Fruit fly (Drosophila melanogaster) whole organism, prepupa: ENCODE data around the gene CG14132.

Source experiments
- Blimp-1 ChIP-seq: fragments of 200-800 bp; sonication (Bioruptor generic); optimal IDR thresholded peaks from 3 replicates; lab custom pipeline; 2017; ENCODE audit warnings: missing biosample characterization, missing genetic modification characterization, mild to moderate bottlenecking, moderate library complexity, missing genetic modification reagents
- CG10631 ChIP-seq: fragments of 200-800 bp; sonication (Bioruptor generic); optimal IDR thresholded peaks from 2 replicates; lab custom pipeline; 2016; ENCODE audit warnings: missing biosample characterization, missing genetic modification characterization
- CG15336 ChIP-seq: fragments of 200-800 bp; sonication (Bioruptor generic); IDR thresholded peaks from 2 replicates; pipeline ENCODE4 v1.3.6; 2022; ENCODE audit warnings: missing biosample characterization, missing genetic modification characterization
- CG1621 ChIP-seq: fragments of 200-800 bp; sonication (Bioruptor generic); optimal IDR thresholded peaks from 3 replicates; lab custom pipeline; 2018; ENCODE audit warnings: missing biosample characterization, mild to moderate bottlenecking, missing genetic modification characterization
- CG16779 ChIP-seq: fragments of 200-800 bp; sonication (Bioruptor generic); optimal IDR thresholded peaks from 3 replicates; lab custom pipeline; 2017; ENCODE audit warnings: missing biosample characterization, mild to moderate bottlenecking, missing genetic modification characterization
- CG3032 ChIP-seq: fragments of 200-800 bp; optimal IDR thresholded peaks from 2 replicates; lab custom pipeline; 2019; ENCODE audit warnings: missing biosample characterization, mild to moderate bottlenecking, missing genetic modification characterization, moderate library complexity
- CG31627 ChIP-seq: fragments of 200-800 bp; sonication (Bioruptor generic); optimal IDR thresholded peaks from 3 replicates; lab custom pipeline; 2016; ENCODE audit warnings: missing biosample characterization, missing genetic modification characterization
- CG34406 ChIP-seq: fragments of 200-800 bp; sonication (Bioruptor generic); optimal IDR thresholded peaks from 3 replicates; lab custom pipeline; 2016; ENCODE audit warnings: missing biosample characterization, missing genetic modification characterization
- CG3919 ChIP-seq: fragments of 200-800 bp; sonication (Bioruptor generic); optimal IDR thresholded peaks from 3 replicates; lab custom pipeline; 2016; ENCODE audit warnings: missing biosample characterization, missing genetic modification characterization
- CG4318 ChIP-seq: fragments of 200-800 bp; sonication (Bioruptor generic); optimal IDR thresholded peaks from 3 replicates; lab custom pipeline; 2017; ENCODE audit warnings: missing biosample characterization, mild to moderate bottlenecking, missing genetic modification characterization
- CG6163 ChIP-seq: fragments of 200-800 bp; sonication (Bioruptor generic); IDR thresholded peaks from 3 replicates; pipeline ENCODE4 v1.3.6; 2022; ENCODE audit warnings: missing biosample characterization, missing genetic modification characterization
- CG6792 ChIP-seq: fragments of 200-800 bp; sonication (Bioruptor generic); optimal IDR thresholded peaks from 3 replicates; lab custom pipeline; 2016; ENCODE audit warnings: missing biosample characterization, missing genetic modification characterization
- CG6854 ChIP-seq: fragments of 200-800 bp; sonication (Bioruptor generic); optimal IDR thresholded peaks from 2 replicates; lab custom pipeline; 2017; ENCODE audit warnings: missing biosample characterization, mild to moderate bottlenecking, missing genetic modification characterization
- CG7368 ChIP-seq: fragments of 200-800 bp; sonication (Bioruptor generic); optimal IDR thresholded peaks from 3 replicates; lab custom pipeline; 2016; ENCODE audit warnings: missing biosample characterization, missing genetic modification characterization
- CG8319 ChIP-seq: fragments of 200-800 bp; sonication (Bioruptor generic); optimal IDR thresholded peaks from 3 replicates; lab custom pipeline; 2016; ENCODE audit warnings: missing biosample characterization, missing genetic modification characterization
- CG8632 ChIP-seq: fragments of 200-800 bp; sonication (Bioruptor generic); optimal IDR thresholded peaks from 3 replicates; lab custom pipeline; 2016; ENCODE audit warnings: missing biosample characterization, missing genetic modification characterization
- CG9139 ChIP-seq: fragments of 200-800 bp; sonication (Bioruptor generic); optimal IDR thresholded peaks from 3 replicates; lab custom pipeline; 2017; ENCODE audit warnings: missing biosample characterization, mild to moderate bottlenecking, missing genetic modification characterization
- Eip75B ChIP-seq: fragments of 200-800 bp; sonication (Bioruptor generic); optimal IDR thresholded peaks from 3 replicates; lab custom pipeline; 2016; ENCODE audit warnings: missing biosample characterization, missing genetic modification characterization
- Eip78C ChIP-seq: fragments of 200-800 bp; sonication (Bioruptor generic); peaks from one replicate; lab custom pipeline; 2016; ENCODE audit warnings: missing biosample characterization, missing genetic modification characterization
- Eip93F ChIP-seq: fragments of 200-800 bp; sonication (Bioruptor generic); optimal IDR thresholded peaks from 2 replicates; lab custom pipeline; 2016; ENCODE audit warnings: missing biosample characterization, mild to moderate bottlenecking, missing genetic modification characterization
- Hr38 ChIP-seq: sonication (Bioruptor generic); optimal IDR thresholded peaks from 2 replicates; lab custom pipeline; 2016; ENCODE audit warnings: missing biosample characterization, missing genetic modification characterization
- Hr39 ChIP-seq: fragments of 200-800 bp; sonication (Bioruptor generic); optimal IDR thresholded peaks from 2 replicates; lab custom pipeline; 2016; ENCODE audit warnings: missing biosample characterization, missing genetic modification characterization
- Hr4 ChIP-seq: fragments of 200-800 bp; sonication (Bioruptor generic); optimal IDR thresholded peaks from 3 replicates; lab custom pipeline; 2016; ENCODE audit warnings: missing biosample characterization, missing genetic modification characterization
- Lpt ChIP-seq: fragments of 200-800 bp; sonication (Bioruptor generic); optimal IDR thresholded peaks from 3 replicates; lab custom pipeline; 2016; ENCODE audit warnings: missing biosample characterization, missing genetic modification characterization
- Met ChIP-seq: fragments of 200-800 bp; sonication (Bioruptor generic); optimal IDR thresholded peaks from 3 replicates; lab custom pipeline; 2016; ENCODE audit warnings: missing biosample characterization, missing genetic modification characterization
- OdsH ChIP-seq: fragments of 200-800 bp; sonication (Bioruptor generic); optimal IDR thresholded peaks from 3 replicates; lab custom pipeline; 2016; ENCODE audit warnings: missing biosample characterization, missing genetic modification characterization
- Smox ChIP-seq: fragments of 200-800 bp; sonication (Bioruptor generic); optimal IDR thresholded peaks from 3 replicates; lab custom pipeline; 2016; ENCODE audit warnings: missing biosample characterization, missing genetic modification characterization
- Sox102F ChIP-seq: fragments of 200-800 bp; sonication (Bioruptor generic); optimal IDR thresholded peaks from 2 replicates; lab custom pipeline; 2016; ENCODE audit warnings: missing biosample characterization, mild to moderate bottlenecking, missing genetic modification characterization
- Sox14 ChIP-seq: fragments of 200-800 bp; sonication (Bioruptor generic); optimal IDR thresholded peaks from 3 replicates; lab custom pipeline; 2016; ENCODE audit warnings: missing biosample characterization, missing genetic modification characterization
- Sox15 ChIP-seq: fragments of 200-800 bp; sonication (Bioruptor generic); optimal IDR thresholded peaks from 3 replicates; lab custom pipeline; 2016; ENCODE audit warnings: missing biosample characterization, missing genetic modification characterization
- achi ChIP-seq: fragments of 200-800 bp; sonication (Bioruptor generic); optimal IDR thresholded peaks from 3 replicates; lab custom pipeline; 2016; ENCODE audit warnings: missing biosample characterization, missing genetic modification characterization
- cyc ChIP-seq: fragments of 200-800 bp; sonication (Bioruptor generic); optimal IDR thresholded peaks from 3 replicates; lab custom pipeline; 2016; ENCODE audit warnings: missing biosample characterization, missing genetic modification characterization
- dac ChIP-seq: fragments of 200-800 bp; sonication (Bioruptor generic); optimal IDR thresholded peaks from 2 replicates; lab custom pipeline; 2017; ENCODE audit warnings: missing biosample characterization, mild to moderate bottlenecking, missing genetic modification characterization
- dsx ChIP-seq: fragments of 200-800 bp; optimal IDR thresholded peaks from 3 replicates; lab custom pipeline; 2019; ENCODE audit warnings: missing biosample characterization, mild to moderate bottlenecking, missing genetic modification characterization, moderate library complexity; ENCODE audit not compliant: poor library complexity, severe bottlenecking
- eg ChIP-seq: fragments of 200-800 bp; sonication (Bioruptor generic); IDR thresholded peaks from 3 replicates; pipeline ENCODE4 v1.3.6; 2022; ENCODE audit warnings: missing biosample characterization, missing genetic modification characterization
- esn ChIP-seq: fragments of 200-800 bp; sonication (Bioruptor generic); optimal IDR thresholded peaks from 2 replicates; lab custom pipeline; 2016; ENCODE audit warnings: missing biosample characterization, mild to moderate bottlenecking, missing genetic modification characterization, moderate library complexity
- fd59A ChIP-seq: fragments of 200-800 bp; sonication (Bioruptor generic); optimal IDR thresholded peaks from 2 replicates; lab custom pipeline; 2017; ENCODE audit warnings: missing biosample characterization, mild to moderate bottlenecking, missing genetic modification characterization, missing genetic modification reagents
- fd85E ChIP-seq: fragments of 200-800 bp; sonication (Bioruptor generic); optimal IDR thresholded peaks from 3 replicates; lab custom pipeline; 2016; ENCODE audit warnings: missing biosample characterization, missing genetic modification characterization
- fkh ChIP-seq: fragments of 200-800 bp; sonication (Bioruptor generic); optimal IDR thresholded peaks from 3 replicates; lab custom pipeline; 2017; ENCODE audit warnings: missing biosample characterization, mild to moderate bottlenecking, missing genetic modification characterization, moderate library complexity
- lz ChIP-seq: fragments of 200-800 bp; sonication (Bioruptor generic); optimal IDR thresholded peaks from 3 replicates; lab custom pipeline; 2016; ENCODE audit warnings: missing biosample characterization, missing genetic modification characterization
- pdm3 ChIP-seq: fragments of 200-800 bp; sonication (Bioruptor generic); optimal IDR thresholded peaks from 3 replicates; lab custom pipeline; 2016; ENCODE audit warnings: missing biosample characterization, missing genetic modification characterization
- salr ChIP-seq, 2 experiments: fragments of 200-800 bp; sonication (Bioruptor generic); optimal IDR thresholded peaks; 3 replicates each; lab custom pipeline; 2016 to 2018; ENCODE audit warnings: missing biosample characterization in 2 of 2, missing genetic modification characterization in 2 of 2, mild to moderate bottlenecking in 1 of 2
- spab ChIP-seq: fragments of 200-800 bp; sonication (Bioruptor generic); optimal IDR thresholded peaks from 2 replicates; lab custom pipeline; 2017; ENCODE audit warnings: missing biosample characterization, mild to moderate bottlenecking, missing genetic modification characterization, missing genetic modification reagents
- ss ChIP-seq, 2 experiments: fragments of 200-800 bp; sonication (Bioruptor generic); optimal IDR thresholded peaks; 2 replicates in 1 of 2; 3 replicates in 1 of 2; lab custom pipeline; 2017 to 2018; ENCODE audit warnings: mild to moderate bottlenecking in 2 of 2, missing biosample characterization in 2 of 2, missing genetic modification characterization in 2 of 2, moderate library complexity in 1 of 2
- svp ChIP-seq: fragments of 200-800 bp; sonication (Bioruptor generic); peaks from one replicate; lab custom pipeline; 2016; ENCODE audit warnings: missing biosample characterization, missing genetic modification characterization
- vri ChIP-seq: fragments of 200-800 bp; sonication (Bioruptor generic); optimal IDR thresholded peaks from 3 replicates; lab custom pipeline; 2016; ENCODE audit warnings: missing biosample characterization, mild to moderate bottlenecking, missing genetic modification characterization

The CG14132 gene

dm6 chr3L:11728147-11728546 lies 13.1 kb upstream of the CG14132 start, which contains the start of gene sunn:
Gene sunn, plus strand, starts transcription at chr3L:11728348.
- TF ChIP-seq svp (GFP tag; lab: Kevin White, UChicago), result peak; percentile 42
- TF ChIP-seq achi, result no peak
- TF ChIP-seq fd85E (GFP tag; lab: Kevin White, UChicago), result no peak
- TF ChIP-seq CG6792 (GFP tag; lab: Kevin White, UChicago), result no peak
- TF ChIP-seq, all 60 proteins: peak for 1

DNA sequence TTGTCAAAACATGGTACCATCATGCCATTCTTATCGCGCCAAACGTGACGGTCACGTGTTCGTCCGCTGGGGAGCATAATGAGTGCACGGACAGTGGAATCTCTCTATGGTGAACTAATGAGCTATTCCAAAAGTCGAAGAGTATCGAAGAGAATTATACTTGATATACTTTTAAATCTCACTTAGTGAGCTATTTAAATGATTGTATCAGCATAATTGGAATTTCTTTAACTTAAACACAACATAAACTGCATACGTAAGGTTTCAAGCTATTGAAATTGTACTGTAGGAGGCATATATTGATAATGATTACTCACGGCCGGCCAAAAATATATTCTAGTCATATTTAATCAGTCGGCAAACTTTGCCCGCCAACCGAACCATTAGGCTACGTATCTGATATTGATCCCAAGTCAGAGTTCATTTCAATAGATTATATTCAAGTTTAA lies 6.4 kb upstream of the CG14132 start:
- TF ChIP-seq CG10631 (no peak), Eip93F (no peak), CG31627 (GFP tag; lab: Kevin White, UChicago) (no peak), fd59A (GFP tag; lab: Kevin White, UChicago) (no peak), lz (no peak), CG9139 (GFP tag; lab: Kevin White, UChicago) (no peak), Lpt (GFP tag; lab: Kevin White, UChicago) (no peak), Smox (no peak), Eip75B (GFP tag; lab: Kevin White, UChicago) (no peak), svp (GFP tag; lab: Kevin White, UChicago) (peak; percentile 87), CG16779 (tag; lab: Kevin White, UChicago) (no peak), fkh (GFP tag; lab: Kevin White, UChicago) (no peak), spab (GFP tag; lab: Kevin White, UChicago) (no peak), CG6163 (GFP tag; lab: Robert Waterston, UW) (no peak), eg (GFP tag; lab: Robert Waterston, UW) (no peak), CG3919 (GFP tag; lab: Kevin White, UChicago) (no peak), Eip78C (GFP tag; lab: Kevin White, UChicago) (peak; percentile 39), cyc (GFP tag; lab: Kevin White, UChicago) (no peak), CG8632 (GFP tag; lab: Kevin White, UChicago) (no peak), Blimp-1 (no peak), CG34406 (GFP tag; lab: Kevin White, UChicago) (no peak), CG4318 (GFP tag; lab: Kevin White, UChicago) (no peak), CG1621 (tag; lab: Kevin White, UChicago) (no peak), Hr39 (peak; percentile 8), vri (no peak), dac (GFP tag; lab: Kevin White, UChicago) (no peak), ss (GFP tag; optimal IDR thresholded peaks at IDR 0.05; lab: Kevin White, UChicago) (no peak), Hr4 (no peak), CG7368 (GFP tag; lab: Kevin White, UChicago) (no peak), pdm3 (GFP tag; lab: Kevin White, UChicago) (no peak), CG15336 (GFP tag; lab: Robert Waterston, UW) (no peak), esn (GFP tag; lab: Kevin White, UChicago) (peak; percentile 10), Sox102F (GFP tag; lab: Kevin White, UChicago) (no peak), CG8319 (GFP tag; lab: Kevin White, UChicago) (no peak), Met (GFP tag; lab: Kevin White, UChicago) (peak; percentile 11), salr (GFP tag; optimal IDR thresholded peaks at IDR 0.05; lab: Kevin White, UChicago) (no peak)

DNA sequence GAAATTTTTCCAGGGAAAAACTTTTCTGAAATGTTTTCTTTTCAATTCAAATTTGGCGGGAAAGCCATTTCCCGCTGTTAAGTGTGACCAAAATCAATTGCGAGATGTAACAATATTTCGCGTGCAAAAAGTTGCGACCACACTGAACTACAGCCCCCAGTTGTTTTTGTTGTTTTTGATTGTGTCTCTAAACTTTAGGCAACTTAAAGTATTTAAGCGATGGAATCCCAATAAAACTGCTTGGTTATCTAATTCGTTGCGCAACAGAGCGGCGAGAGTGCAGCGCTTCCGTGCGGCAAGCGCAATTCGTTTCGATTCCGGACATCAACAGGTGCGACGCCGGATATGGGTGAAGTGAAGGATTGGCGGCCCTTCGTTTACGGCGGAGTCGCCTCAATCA lies 5.7 kb upstream of the CG14132 start, which contains the start of gene Bmcp:
TSS of gene Bmcp (plus strand) at position 155 of the 400 bp plus-strand sequence.
- TF ChIP-seq CG1621 (tag; lab: Kevin White, UChicago) (peak; percentile 73), CG10631 (no peak), CG31627 (GFP tag; lab: Kevin White, UChicago) (no peak), dsx (no peak), CG4318 (GFP tag; lab: Kevin White, UChicago) (no peak), CG6854 (peak; percentile 6), CG34406 (GFP tag; lab: Kevin White, UChicago) (no peak), Hr38 (GFP tag; lab: Kevin White, UChicago) (no peak), OdsH (GFP tag; lab: Kevin White, UChicago) (no peak), esn (GFP tag; lab: Kevin White, UChicago) (peak; percentile 35), Sox14 (GFP tag; lab: Kevin White, UChicago) (peak; percentile 40), CG3032 (tag; lab: Kevin White, UChicago) (peak; percentile 4), Eip78C (GFP tag; lab: Kevin White, UChicago) (peak; percentile 69), Sox15 (no peak), Lpt (GFP tag; lab: Kevin White, UChicago) (no peak), CG15336 (GFP tag; lab: Robert Waterston, UW) (no peak), eg (GFP tag; lab: Robert Waterston, UW) (no peak), Met (GFP tag; lab: Kevin White, UChicago) (no peak), Hr4 (no peak)
